Worm (Caenorhabditis elegans): ENCODE results near the gene bre-3.
A peak's percentile ranks its signal among the peaks of the same experiment; 100 is the strongest.

Gene bre-3

ce11 chrIII:9467095-9467494 is 18.2 kb downstream of the bre-3 start, which contains the start of gene baf-1 (continued):
- no peak for TF ChIP-seq ama-1 (optimal IDR thresholded peaks at IDR 0.05)
- TF ChIP-seq ama-1 (GFP tag; optimal IDR thresholded peaks at IDR 0.05), result no peak
- peak; percentile 20 for TF ChIP-seq efl-1 (GFP tag; optimal IDR thresholded peaks at IDR 0.05)
- TF ChIP-seq akir-1 (GFP tag; optimal IDR thresholded peaks at IDR 0.05), result no peak
- no peak for TF ChIP-seq ceh-79 (tag; optimal IDR thresholded peaks at IDR 0.05)
- no peak for TF ChIP-seq B0035.1 (tag; optimal IDR thresholded peaks at IDR 0.05)
- TF ChIP-seq nfya-1 (tag; optimal IDR thresholded peaks at IDR 0.05; ENCODE audit: borderline replicate concordance, insufficient read depth), result no peak
- no peak for TF ChIP-seq nhr-27 (tag; optimal IDR thresholded peaks at IDR 0.05)

ce11 chrIII:9465865-9466264 is 19.4 kb downstream of the bre-3 start, which contains the start of gene B0464.6:
B0464.6 (minus strand) TSS chrIII:9465965.
- TF ChIP-seq B0336.3 (GFP tag; IDR thresholded peaks at IDR 0.05) (no peak), lir-1 (GFP tag; conservative IDR thresholded peaks at IDR 0.05) (no peak), D2030.7 (GFP tag; IDR thresholded peaks at IDR 0.05) (no peak), let-607 (tag; optimal IDR thresholded peaks at IDR 0.05) (no peak), ztf-22 (GFP tag; optimal IDR thresholded peaks at IDR 0.05) (no peak), ZK185.1 (tag; optimal IDR thresholded peaks at IDR 0.05; ENCODE audit: poor library complexity, severe bottlenecking) (no peak), fkh-3 (tag; optimal IDR thresholded peaks at IDR 0.05) (no peak)

- TF ChIP-seq Y79H2A.3 (GFP tag; conservative IDR thresholded peaks at IDR 0.05), result no peak
- peak; percentile 9 for TF ChIP-seq hrde-1 (tag; optimal IDR thresholded peaks at IDR 0.05; ENCODE audit: borderline replicate concordance)
- no peak for TF ChIP-seq F55B11.4 (tag; optimal IDR thresholded peaks at IDR 0.05; ENCODE audit: borderline replicate concordance, insufficient read depth)
- no peak for TF ChIP-seq F52B5.7 (tag; optimal IDR thresholded peaks at IDR 0.05)
- TF ChIP-seq nhr-179 (tag; optimal IDR thresholded peaks at IDR 0.05), result no peak
- peak; percentile 24 for TF ChIP-seq madf-10 (tag; optimal IDR thresholded peaks at IDR 0.05)
- no peak for TF ChIP-seq nhr-80 (tag; optimal IDR thresholded peaks at IDR 0.05)
- TF ChIP-seq nhr-27 (tag; optimal IDR thresholded peaks at IDR 0.05), result no peak
- TF ChIP-seq cebp-2 (GFP tag; IDR thresholded peaks at IDR 0.05), result no peak
- peak; percentile 42 for TF ChIP-seq ceh-27 (GFP tag; optimal IDR thresholded peaks at IDR 0.05)
- TF ChIP-seq rpc-1 (optimal IDR thresholded peaks at IDR 0.05), result no peak
- TF ChIP-seq rpc-1 (tag; optimal IDR thresholded peaks at IDR 0.05), result no peak
- no peak for TF ChIP-seq ceh-40 (GFP tag; IDR thresholded peaks at IDR 0.05)
- no peak for TF ChIP-seq Y56A3A.18 (GFP tag; IDR thresholded peaks at IDR 0.05)
- TF ChIP-seq zim-3 (tag; optimal IDR thresholded peaks at IDR 0.05), result no peak
- no peak for TF ChIP-seq snpc-4 (GFP tag; optimal IDR thresholded peaks at IDR 0.05)
- peak in 1 of 4 experiments; percentile 36 for TF ChIP-seq snpc-4 (tag; optimal IDR thresholded peaks at IDR 0.05)
- TF ChIP-seq K12H6.12 (tag; optimal IDR thresholded peaks at IDR 0.05), result peak; percentile 8
- TF ChIP-seq attf-5 (GFP tag; optimal IDR thresholded peaks at IDR 0.05), result no peak
- TF ChIP-seq madf-3 (GFP tag; IDR thresholded peaks at IDR 0.05), result no peak
- TF ChIP-seq let-526 (GFP tag; IDR thresholded peaks at IDR 0.05), result no peak
- peak; percentile 33 for TF ChIP-seq lin-40 (tag; optimal IDR thresholded peaks at IDR 0.05)
- no peak for TF ChIP-seq tlf-1 (GFP tag; optimal IDR thresholded peaks at IDR 0.05)
- TF ChIP-seq ama-1 (optimal IDR thresholded peaks at IDR 0.05), result no peak
- TF ChIP-seq ama-1 (GFP tag; optimal IDR thresholded peaks at IDR 0.05), result no peak
- no peak; the same call in 1 of the 2 replicates for TF ChIP-seq rcor-1 (GFP tag; IDR thresholded peaks at IDR 0.05)
- peak; percentile 41; the same call in 1 of the 2 replicates for TF ChIP-seq madf-6 (GFP tag; IDR thresholded peaks at IDR 0.05)
- TF ChIP-seq aptf-2 (GFP tag; conservative IDR thresholded peaks at IDR 0.05), result no peak
- TF ChIP-seq lsl-1 (GFP tag; optimal IDR thresholded peaks at IDR 0.05), result peak; percentile 24
- TF ChIP-seq rec-8 (tag; optimal IDR thresholded peaks at IDR 0.05), result peak in 1 of 2 experiments; percentile 29
- TF ChIP-seq dox-1 (GFP tag; IDR thresholded peaks at IDR 0.05), result 0 out of 2 replicates have a peak, but pooled peaks have one; percentile 9
- no peak for TF ChIP-seq cebp-1 (GFP tag; IDR thresholded peaks at IDR 0.05)
- peak; percentile 22 for TF ChIP-seq cebp-1 (tag; optimal IDR thresholded peaks at IDR 0.05)
- no peak for TF ChIP-seq mel-28 (tag; optimal IDR thresholded peaks at IDR 0.05; ENCODE audit: borderline replicate concordance)
- TF ChIP-seq B0035.1 (tag; optimal IDR thresholded peaks at IDR 0.05), result no peak
These were observed 19.8 kb downstream of the bre-3 start, which contains the start of gene B0464.9 for ce11 chrIII:9465424-9465823. B0464.9 (plus strand) TSS chrIII:9465767.
